Fruit fly (Drosophila melanogaster) whole organism: ENCODE results near the gene CG42681.

Source experiments
- CG8478 ChIP-seq: fragments of >200 bp; optimal IDR thresholded peaks from 2 replicates; lab custom pipeline; 2018; ENCODE audit warnings: inconsistent platforms
- EcR ChIP-seq, 2 experiments: fragments of >200 bp; optimal IDR thresholded peaks; 2 replicates each; lab custom pipeline; 2017; ENCODE audit warnings: missing biosample characterization in 2 of 2, missing genetic modification characterization in 2 of 2, missing genetic modification reagents in 2 of 2
- psq ChIP-seq: fragments of >200 bp; optimal IDR thresholded peaks from 2 replicates; lab custom pipeline; 2017
- usp ChIP-seq: fragments of >200 bp; optimal IDR thresholded peaks from 2 replicates; lab custom pipeline; 2017; ENCODE audit warnings: missing biosample characterization, missing genetic modification characterization, mixed read lengths

DNA sequence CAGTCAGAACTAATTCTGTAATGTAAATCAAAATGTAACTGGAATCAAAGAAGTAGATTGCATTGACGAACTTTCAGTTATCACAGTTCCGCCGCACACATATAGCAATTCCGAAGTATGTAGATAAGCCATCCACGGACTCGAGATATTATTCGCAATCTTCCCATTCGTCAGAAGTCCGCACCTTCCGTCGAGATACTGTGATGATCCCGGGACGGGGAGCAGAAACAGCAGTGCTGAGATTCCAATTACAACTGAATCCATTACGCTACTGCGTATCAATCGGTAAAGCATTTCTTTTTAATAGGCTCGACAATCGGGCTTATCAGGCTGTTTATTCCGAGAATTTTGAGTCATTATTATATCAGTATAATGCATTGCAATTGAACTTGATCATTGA lies 30.5 kb downstream of the CG42681 start, which contains the start of gene CG4650:
- no peak for TF ChIP-seq CG8478 (lab: Kevin White, UChicago)
- TF ChIP-seq usp (GFP tag; lab: Kevin White, UChicago), result no peak
- TF ChIP-seq psq (lab: Kevin White, UChicago), result no peak
- TF ChIP-seq EcR (GFP tag; optimal IDR thresholded peaks at IDR 0.05; lab: Kevin White, UChicago), result no peak
